Worm (Caenorhabditis elegans): ENCODE measurements around the gene sdz-23.

The sdz-23 gene

ce11 chrV:8130812-8131211, 31.4 kb downstream of the sdz-23 start:
- TF ChIP-seq sma-9 (GFP tag; optimal IDR thresholded peaks at IDR 0.05) (no peak), sma-9 (tag; optimal IDR thresholded peaks at IDR 0.05) (no peak), elt-1 (tag; optimal IDR thresholded peaks at IDR 0.05) (no peak), mab-5 (tag; optimal IDR thresholded peaks at IDR 0.05) (no peak), ztf-4 (tag; optimal IDR thresholded peaks at IDR 0.05) (no peak), C34F6.9 (tag; optimal IDR thresholded peaks at IDR 0.05) (no peak), unc-55 (GFP tag; optimal IDR thresholded peaks at IDR 0.05) (no peak), nhr-11 (tag; optimal IDR thresholded peaks at IDR 0.05) (no peak), blmp-1 (tag; optimal IDR thresholded peaks at IDR 0.05; ENCODE audit: insufficient read depth) (no peak), mbf-1 (tag; optimal IDR thresholded peaks at IDR 0.05) (no peak), nhr-129 (tag; optimal IDR thresholded peaks at IDR 0.05) (no peak), nhr-23 (tag; optimal IDR thresholded peaks at IDR 0.05) (no peak), dmd-4 (tag; optimal IDR thresholded peaks at IDR 0.05) (no peak), lin-13 (GFP tag; optimal IDR thresholded peaks at IDR 0.05) (no peak), crh-2 (tag; optimal IDR thresholded peaks at IDR 0.05) (no peak), zag-1 (tag; optimal IDR thresholded peaks at IDR 0.05) (no peak), lin-11 (tag; optimal IDR thresholded peaks at IDR 0.05) (no peak)

ce11 chrV:8131628-8132027, 32.2 kb downstream of the sdz-23 start:
- no peak for TF ChIP-seq ZK546.5 (tag; optimal IDR thresholded peaks at IDR 0.05)
- TF ChIP-seq ama-1 (optimal IDR thresholded peaks at IDR 0.05), result peak; percentile 25

- TF ChIP-seq dmd-4 (tag; optimal IDR thresholded peaks at IDR 0.05), result no peak
Measured at ce11 chrV:8132926-8133325, 33.5 kb downstream of the sdz-23 start, which contains the start of gene D1014.4. TSS of gene D1014.4 (plus strand) at chrV:8133226.

ce11 chrV:8143605-8144004, 44.2 kb downstream of the sdz-23 start, which contains the start of gene D1014.2:
TSS of gene D1014.2 (plus strand) at chrV:8143905.
- TF ChIP-seq nhr-21 (tag; optimal IDR thresholded peaks at IDR 0.05), result no peak
- TF ChIP-seq mdl-1 (tag; optimal IDR thresholded peaks at IDR 0.05), result no peak
- TF ChIP-seq mbf-1 (tag; optimal IDR thresholded peaks at IDR 0.05), result no peak
- TF ChIP-seq elt-1 (tag; optimal IDR thresholded peaks at IDR 0.05), result no peak
- no peak for TF ChIP-seq dmd-4 (tag; optimal IDR thresholded peaks at IDR 0.05)
- TF ChIP-seq unc-55 (GFP tag; optimal IDR thresholded peaks at IDR 0.05), result no peak
- no peak for TF ChIP-seq ceh-82 (tag; optimal IDR thresholded peaks at IDR 0.05)
- no peak for TF ChIP-seq lsy-2 (tag; optimal IDR thresholded peaks at IDR 0.05)
- TF ChIP-seq crh-2 (tag; optimal IDR thresholded peaks at IDR 0.05), result no peak
- TF ChIP-seq Y55F3AM.14 (GFP tag; optimal IDR thresholded peaks at IDR 0.05), result no peak
- no peak for TF ChIP-seq snpc-4 (tag; optimal IDR thresholded peaks at IDR 0.05)
- TF ChIP-seq egl-27 (tag; optimal IDR thresholded peaks at IDR 0.05), result no peak
- TF ChIP-seq skn-1 (tag; optimal IDR thresholded peaks at IDR 0.05), result no peak
- TF ChIP-seq gmeb-1 (tag; optimal IDR thresholded peaks at IDR 0.05), result no peak
- TF ChIP-seq sem-4 (tag; optimal IDR thresholded peaks at IDR 0.05), result no peak

- no peak for TF ChIP-seq crh-2 (tag; optimal IDR thresholded peaks at IDR 0.05)
- no peak for TF ChIP-seq lin-11 (tag; optimal IDR thresholded peaks at IDR 0.05)
- no peak for TF ChIP-seq sma-9 (GFP tag; optimal IDR thresholded peaks at IDR 0.05)
- TF ChIP-seq sma-9 (tag; optimal IDR thresholded peaks at IDR 0.05), result no peak
Measured at ce11 chrV:8144515-8144914, 45.1 kb downstream of the sdz-23 start.

ce11 chrV:8145329-8145728, 45.9 kb downstream of the sdz-23 start, which contains the start of gene D1014.13:
TSS of gene D1014.13 (plus strand) at chrV:8145629.
- TF ChIP-seq gmeb-1 (tag; optimal IDR thresholded peaks at IDR 0.05) (no peak), lin-11 (tag; optimal IDR thresholded peaks at IDR 0.05) (no peak), sma-3 (GFP tag; optimal IDR thresholded peaks at IDR 0.05) (no peak), elt-1 (tag; optimal IDR thresholded peaks at IDR 0.05) (no peak), R02D3.7 (tag; optimal IDR thresholded peaks at IDR 0.05) (no peak), unc-39 (tag; optimal IDR thresholded peaks at IDR 0.05) (no peak), nhr-11 (tag; optimal IDR thresholded peaks at IDR 0.05) (no peak), elt-3 (tag; optimal IDR thresholded peaks at IDR 0.05) (no peak), mab-5 (tag; optimal IDR thresholded peaks at IDR 0.05) (no peak), lin-13 (GFP tag; optimal IDR thresholded peaks at IDR 0.05) (no peak), nhr-21 (tag; optimal IDR thresholded peaks at IDR 0.05) (no peak), C34F6.9 (tag; optimal IDR thresholded peaks at IDR 0.05) (no peak), nhr-23 (tag; optimal IDR thresholded peaks at IDR 0.05) (no peak), unc-55 (GFP tag; optimal IDR thresholded peaks at IDR 0.05) (no peak), ama-1 (optimal IDR thresholded peaks at IDR 0.05) (no peak), ztf-11 (tag; optimal IDR thresholded peaks at IDR 0.05) (no peak), dmd-4 (tag; optimal IDR thresholded peaks at IDR 0.05) (no peak), mbf-1 (tag; optimal IDR thresholded peaks at IDR 0.05) (no peak), ztf-4 (tag; optimal IDR thresholded peaks at IDR 0.05) (no peak), lin-39 (tag; optimal IDR thresholded peaks at IDR 0.05) (no peak)

Measured in whole organism, L2 larva.